Worm (Caenorhabditis elegans) whole organism, L4/young adult: ENCODE data around the gene R02F2.7.

Experiments
- W03F9.2 ChIP-seq: fragments of 150-350 bp; optimal IDR thresholded peaks from 2 replicates; lab custom pipeline; 2014; ENCODE audit warnings: missing biosample characterization, missing genetic modification characterization
- dao-5 ChIP-seq: sonication (generic microtip); optimal IDR thresholded peaks from 2 replicates; lab custom pipeline; 2016; ENCODE audit warnings: missing genotype, missing genetic modification characterization, moderate library complexity, missing compliant biosample characterization
- him-1 ChIP-seq: sonication (generic microtip); optimal IDR thresholded peaks from 2 replicates; lab custom pipeline; 2016; ENCODE audit warnings: missing genotype, missing genetic modification reagents, missing genetic modification characterization, missing compliant biosample characterization

DNA sequence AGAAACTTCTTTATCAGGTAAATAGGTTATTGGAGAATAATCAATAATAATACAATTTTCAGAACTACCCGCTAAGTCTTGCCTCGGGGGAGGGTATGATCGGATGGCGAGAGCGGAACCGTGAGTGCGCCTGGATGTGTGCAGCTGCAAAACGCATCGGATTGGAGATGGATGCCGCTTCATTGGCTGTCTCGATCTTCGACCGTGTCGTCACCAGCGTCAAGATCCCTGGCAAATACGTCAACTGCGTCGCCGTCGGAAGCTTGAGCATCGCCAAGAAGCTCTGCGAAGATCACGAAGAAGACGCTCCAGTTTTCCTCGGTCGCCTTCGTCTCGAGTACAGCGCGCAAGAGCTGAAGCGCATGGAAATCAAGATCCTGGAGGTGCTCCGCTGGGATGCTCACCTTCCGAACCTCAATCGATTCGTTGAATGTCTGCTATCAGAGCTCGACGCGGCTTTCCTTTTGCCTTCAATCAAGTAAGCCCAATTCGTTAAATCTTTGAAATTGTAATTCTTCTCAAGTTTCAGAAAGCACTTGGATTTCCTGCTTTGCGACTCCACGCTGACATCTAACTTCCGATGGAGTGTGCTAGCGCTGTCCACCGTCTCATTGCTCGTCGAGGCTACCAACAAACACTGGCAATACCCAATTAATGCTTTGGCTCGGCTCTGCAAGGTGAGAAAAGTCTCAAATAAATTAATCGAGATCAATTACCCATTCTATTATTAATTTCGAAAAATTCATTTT, 21.3 kb upstream of the R02F2.7 start:
- TF ChIP-seq him-1 (tag; lab: Kevin White, UChicago): no peak
- no peak for TF ChIP-seq W03F9.2 (tag; lab: Kevin White, UChicago)
- no peak for TF ChIP-seq dao-5 (tag; lab: Kevin White, UChicago)
